Fruit fly (Drosophila melanogaster) whole organism, prepupa: Measurements from ENCODE around the gene Jon65Aiv.

Experiments
- Blimp-1 ChIP-seq: fragments of 200-800 bp; sonication (Bioruptor generic); optimal IDR thresholded peaks from 3 replicates; lab custom pipeline; 2017; ENCODE audit warnings: missing biosample characterization, missing genetic modification characterization, mild to moderate bottlenecking, moderate library complexity, missing genetic modification reagents
- CG11294 ChIP-seq: fragments of 200-800 bp; sonication (Bioruptor generic); IDR thresholded peaks from 2 replicates; pipeline ENCODE4 v1.3.6; 2022; ENCODE audit warnings: missing biosample characterization, missing genetic modification characterization
- CG11762 ChIP-seq: fragments of 200-800 bp; sonication (Bioruptor generic); optimal IDR thresholded peaks from 3 replicates; lab custom pipeline; 2016; ENCODE audit warnings: missing biosample characterization, missing genetic modification characterization; ENCODE audit not compliant: insufficient read depth
- CG11902 ChIP-seq: fragments of 200-800 bp; sonication (Bioruptor generic); optimal IDR thresholded peaks from 3 replicates; lab custom pipeline; 2016; ENCODE audit warnings: missing biosample characterization, missing genetic modification characterization
- CG15336 ChIP-seq: fragments of 200-800 bp; sonication (Bioruptor generic); IDR thresholded peaks from 2 replicates; pipeline ENCODE4 v1.3.6; 2022; ENCODE audit warnings: missing biosample characterization, missing genetic modification characterization
- CG1621 ChIP-seq: fragments of 200-800 bp; sonication (Bioruptor generic); optimal IDR thresholded peaks from 3 replicates; lab custom pipeline; 2018; ENCODE audit warnings: missing biosample characterization, mild to moderate bottlenecking, missing genetic modification characterization
- CG16779 ChIP-seq: fragments of 200-800 bp; sonication (Bioruptor generic); optimal IDR thresholded peaks from 3 replicates; lab custom pipeline; 2017; ENCODE audit warnings: missing biosample characterization, mild to moderate bottlenecking, missing genetic modification characterization
- CG31627 ChIP-seq: fragments of 200-800 bp; sonication (Bioruptor generic); optimal IDR thresholded peaks from 3 replicates; lab custom pipeline; 2016; ENCODE audit warnings: missing biosample characterization, missing genetic modification characterization
- CG32006 ChIP-seq: fragments of 200-800 bp; sonication (Bioruptor generic); optimal IDR thresholded peaks from 3 replicates; lab custom pipeline; 2017; ENCODE audit warnings: missing biosample characterization, mild to moderate bottlenecking, missing genetic modification characterization
- CG3919 ChIP-seq: fragments of 200-800 bp; sonication (Bioruptor generic); optimal IDR thresholded peaks from 3 replicates; lab custom pipeline; 2016; ENCODE audit warnings: missing biosample characterization, missing genetic modification characterization
- CG4318 ChIP-seq: fragments of 200-800 bp; sonication (Bioruptor generic); optimal IDR thresholded peaks from 3 replicates; lab custom pipeline; 2017; ENCODE audit warnings: missing biosample characterization, mild to moderate bottlenecking, missing genetic modification characterization
- CG6163 ChIP-seq: fragments of 200-800 bp; sonication (Bioruptor generic); IDR thresholded peaks from 3 replicates; pipeline ENCODE4 v1.3.6; 2022; ENCODE audit warnings: missing biosample characterization, missing genetic modification characterization
- CG6276 ChIP-seq: fragments of 200-800 bp; sonication (Bioruptor generic); optimal IDR thresholded peaks from 2 replicates; lab custom pipeline; 2017; ENCODE audit warnings: missing biosample characterization, mild to moderate bottlenecking, missing genetic modification characterization
- CG6792 ChIP-seq: fragments of 200-800 bp; sonication (Bioruptor generic); optimal IDR thresholded peaks from 3 replicates; lab custom pipeline; 2016; ENCODE audit warnings: missing biosample characterization, missing genetic modification characterization
- CG6808 ChIP-seq: fragments of 200-800 bp; sonication (Bioruptor generic); optimal IDR thresholded peaks from 3 replicates; lab custom pipeline; 2017; ENCODE audit warnings: missing biosample characterization, missing genetic modification characterization, mild to moderate bottlenecking, moderate library complexity, missing genetic modification reagents
- CG8119 ChIP-seq: fragments of 200-800 bp; sonication (Bioruptor generic); IDR thresholded peaks from 3 replicates; pipeline ENCODE4 v1.3.6; 2022; ENCODE audit warnings: missing biosample characterization, missing genetic modification characterization
- CG8319 ChIP-seq: fragments of 200-800 bp; sonication (Bioruptor generic); optimal IDR thresholded peaks from 3 replicates; lab custom pipeline; 2016; ENCODE audit warnings: missing biosample characterization, missing genetic modification characterization
- CG8632 ChIP-seq: fragments of 200-800 bp; sonication (Bioruptor generic); optimal IDR thresholded peaks from 3 replicates; lab custom pipeline; 2016; ENCODE audit warnings: missing biosample characterization, missing genetic modification characterization
- CG9139 ChIP-seq: fragments of 200-800 bp; sonication (Bioruptor generic); optimal IDR thresholded peaks from 3 replicates; lab custom pipeline; 2017; ENCODE audit warnings: missing biosample characterization, mild to moderate bottlenecking, missing genetic modification characterization
- Eip75B ChIP-seq: fragments of 200-800 bp; sonication (Bioruptor generic); optimal IDR thresholded peaks from 3 replicates; lab custom pipeline; 2016; ENCODE audit warnings: missing biosample characterization, missing genetic modification characterization
- Eip78C ChIP-seq: fragments of 200-800 bp; sonication (Bioruptor generic); peaks from one replicate; lab custom pipeline; 2016; ENCODE audit warnings: missing biosample characterization, missing genetic modification characterization
- Eip93F ChIP-seq: fragments of 200-800 bp; sonication (Bioruptor generic); optimal IDR thresholded peaks from 2 replicates; lab custom pipeline; 2016; ENCODE audit warnings: missing biosample characterization, mild to moderate bottlenecking, missing genetic modification characterization
- Ets21C ChIP-seq: fragments of 200-800 bp; sonication (Bioruptor generic); optimal IDR thresholded peaks from 3 replicates; lab custom pipeline; 2016; ENCODE audit warnings: missing biosample characterization, missing genetic modification characterization
- Ets96B ChIP-seq: fragments of 200-800 bp; optimal IDR thresholded peaks from 2 replicates; lab custom pipeline; 2019; ENCODE audit warnings: missing biosample characterization, mild to moderate bottlenecking, missing genetic modification characterization, moderate library complexity
- Gug ChIP-seq: fragments of 200-800 bp; sonication (Bioruptor generic); IDR thresholded peaks from 2 replicates; pipeline ENCODE4 v1.3.6; 2022; ENCODE audit warnings: missing biosample characterization, missing genetic modification characterization
- Hr38 ChIP-seq: sonication (Bioruptor generic); optimal IDR thresholded peaks from 2 replicates; lab custom pipeline; 2016; ENCODE audit warnings: missing biosample characterization, missing genetic modification characterization
- Hr39 ChIP-seq: fragments of 200-800 bp; sonication (Bioruptor generic); optimal IDR thresholded peaks from 2 replicates; lab custom pipeline; 2016; ENCODE audit warnings: missing biosample characterization, missing genetic modification characterization
- Hr4 ChIP-seq: fragments of 200-800 bp; sonication (Bioruptor generic); optimal IDR thresholded peaks from 3 replicates; lab custom pipeline; 2016; ENCODE audit warnings: missing biosample characterization, missing genetic modification characterization
- Lpt ChIP-seq: fragments of 200-800 bp; sonication (Bioruptor generic); optimal IDR thresholded peaks from 3 replicates; lab custom pipeline; 2016; ENCODE audit warnings: missing biosample characterization, missing genetic modification characterization
- Met ChIP-seq: fragments of 200-800 bp; sonication (Bioruptor generic); optimal IDR thresholded peaks from 3 replicates; lab custom pipeline; 2016; ENCODE audit warnings: missing biosample characterization, missing genetic modification characterization
- OdsH ChIP-seq: fragments of 200-800 bp; sonication (Bioruptor generic); optimal IDR thresholded peaks from 3 replicates; lab custom pipeline; 2016; ENCODE audit warnings: missing biosample characterization, missing genetic modification characterization
- Sox14 ChIP-seq: fragments of 200-800 bp; sonication (Bioruptor generic); optimal IDR thresholded peaks from 3 replicates; lab custom pipeline; 2016; ENCODE audit warnings: missing biosample characterization, missing genetic modification characterization
- Sox15 ChIP-seq: fragments of 200-800 bp; sonication (Bioruptor generic); optimal IDR thresholded peaks from 3 replicates; lab custom pipeline; 2016; ENCODE audit warnings: missing biosample characterization, missing genetic modification characterization
- achi ChIP-seq: fragments of 200-800 bp; sonication (Bioruptor generic); optimal IDR thresholded peaks from 3 replicates; lab custom pipeline; 2016; ENCODE audit warnings: missing biosample characterization, missing genetic modification characterization
- acj6 ChIP-seq: fragments of 200-800 bp; sonication (Bioruptor generic); optimal IDR thresholded peaks from 3 replicates; lab custom pipeline; 2016; ENCODE audit warnings: missing biosample characterization, missing genetic modification characterization
- cyc ChIP-seq: fragments of 200-800 bp; sonication (Bioruptor generic); optimal IDR thresholded peaks from 3 replicates; lab custom pipeline; 2016; ENCODE audit warnings: missing biosample characterization, missing genetic modification characterization
- dac ChIP-seq: fragments of 200-800 bp; sonication (Bioruptor generic); optimal IDR thresholded peaks from 2 replicates; lab custom pipeline; 2017; ENCODE audit warnings: missing biosample characterization, mild to moderate bottlenecking, missing genetic modification characterization
- dsx ChIP-seq: fragments of 200-800 bp; optimal IDR thresholded peaks from 3 replicates; lab custom pipeline; 2019; ENCODE audit warnings: missing biosample characterization, mild to moderate bottlenecking, missing genetic modification characterization, moderate library complexity; ENCODE audit not compliant: poor library complexity, severe bottlenecking
- eg ChIP-seq: fragments of 200-800 bp; sonication (Bioruptor generic); IDR thresholded peaks from 3 replicates; pipeline ENCODE4 v1.3.6; 2022; ENCODE audit warnings: missing biosample characterization, missing genetic modification characterization
- esn ChIP-seq: fragments of 200-800 bp; sonication (Bioruptor generic); optimal IDR thresholded peaks from 2 replicates; lab custom pipeline; 2016; ENCODE audit warnings: missing biosample characterization, mild to moderate bottlenecking, missing genetic modification characterization, moderate library complexity
- fd59A ChIP-seq: fragments of 200-800 bp; sonication (Bioruptor generic); optimal IDR thresholded peaks from 2 replicates; lab custom pipeline; 2017; ENCODE audit warnings: missing biosample characterization, mild to moderate bottlenecking, missing genetic modification characterization, missing genetic modification reagents
- fkh ChIP-seq: fragments of 200-800 bp; sonication (Bioruptor generic); optimal IDR thresholded peaks from 3 replicates; lab custom pipeline; 2017; ENCODE audit warnings: missing biosample characterization, mild to moderate bottlenecking, missing genetic modification characterization, moderate library complexity
- lz ChIP-seq: fragments of 200-800 bp; sonication (Bioruptor generic); optimal IDR thresholded peaks from 3 replicates; lab custom pipeline; 2016; ENCODE audit warnings: missing biosample characterization, missing genetic modification characterization
- salr ChIP-seq, 2 experiments: fragments of 200-800 bp; sonication (Bioruptor generic); optimal IDR thresholded peaks; 3 replicates each; lab custom pipeline; 2016 to 2018; ENCODE audit warnings: missing biosample characterization in 2 of 2, missing genetic modification characterization in 2 of 2, mild to moderate bottlenecking in 1 of 2
- ss ChIP-seq, 2 experiments: fragments of 200-800 bp; sonication (Bioruptor generic); optimal IDR thresholded peaks; 2 replicates in 1 of 2; 3 replicates in 1 of 2; lab custom pipeline; 2017 to 2018; ENCODE audit warnings: mild to moderate bottlenecking in 2 of 2, missing biosample characterization in 2 of 2, missing genetic modification characterization in 2 of 2, moderate library complexity in 1 of 2
- svp ChIP-seq: fragments of 200-800 bp; sonication (Bioruptor generic); peaks from one replicate; lab custom pipeline; 2016; ENCODE audit warnings: missing biosample characterization, missing genetic modification characterization

The Jon65Aiv gene

DNA sequence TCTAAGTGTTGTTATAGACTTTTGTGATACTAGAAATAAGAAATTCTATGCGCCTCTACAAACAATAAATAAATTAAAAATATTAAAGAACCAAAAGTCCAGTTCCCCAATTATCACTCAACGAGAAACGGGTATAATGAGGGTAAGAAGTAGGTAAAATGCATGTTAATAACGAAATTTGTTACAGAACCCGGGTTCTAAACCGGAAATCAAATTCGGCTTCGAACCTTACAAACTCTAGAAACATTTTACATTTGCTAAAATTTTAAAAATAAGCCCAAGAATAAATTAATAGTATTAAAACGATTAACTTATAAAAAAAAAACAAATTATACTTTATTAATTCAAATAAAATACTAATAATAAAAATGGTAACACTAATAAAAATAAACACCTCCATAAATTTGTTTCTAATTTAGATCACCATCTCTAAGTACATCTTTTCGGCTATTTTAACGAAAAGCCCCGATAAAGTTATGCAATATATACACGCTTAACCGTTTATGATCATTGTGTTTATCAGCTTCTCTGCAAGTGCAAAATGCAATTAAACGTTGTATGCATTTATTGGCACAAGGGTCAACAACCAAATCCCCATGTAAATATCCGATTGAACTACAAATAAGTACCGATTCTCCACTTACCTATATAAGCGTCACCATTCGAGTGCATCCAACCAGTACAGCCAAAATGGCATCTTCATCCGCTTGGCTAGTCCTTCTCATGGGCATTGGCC is 32.7 kb downstream of the Jon65Aiv start, which contains the start of gene CG6602 (continued):
- TF ChIP-seq dac (no peak), CG8319 (GFP tag; lab: Kevin White, UChicago) (peak; percentile 43), Hr38 (GFP tag; lab: Kevin White, UChicago) (no peak), Eip75B (GFP tag; lab: Kevin White, UChicago) (peak; percentile 17), CG6808 (GFP tag; lab: Kevin White, UChicago) (no peak), Eip93F (GFP tag; lab: Kevin White, UChicago) (no peak), ss (GFP tag; optimal IDR thresholded peaks at IDR 0.05; lab: Kevin White, UChicago) (no peak), CG16779 (tag; lab: Kevin White, UChicago) (no peak), CG6163 (GFP tag; lab: Robert Waterston, UW) (peak; percentile 70)
- TF ChIP-seq, all 60 proteins: peak for 27

DNA sequence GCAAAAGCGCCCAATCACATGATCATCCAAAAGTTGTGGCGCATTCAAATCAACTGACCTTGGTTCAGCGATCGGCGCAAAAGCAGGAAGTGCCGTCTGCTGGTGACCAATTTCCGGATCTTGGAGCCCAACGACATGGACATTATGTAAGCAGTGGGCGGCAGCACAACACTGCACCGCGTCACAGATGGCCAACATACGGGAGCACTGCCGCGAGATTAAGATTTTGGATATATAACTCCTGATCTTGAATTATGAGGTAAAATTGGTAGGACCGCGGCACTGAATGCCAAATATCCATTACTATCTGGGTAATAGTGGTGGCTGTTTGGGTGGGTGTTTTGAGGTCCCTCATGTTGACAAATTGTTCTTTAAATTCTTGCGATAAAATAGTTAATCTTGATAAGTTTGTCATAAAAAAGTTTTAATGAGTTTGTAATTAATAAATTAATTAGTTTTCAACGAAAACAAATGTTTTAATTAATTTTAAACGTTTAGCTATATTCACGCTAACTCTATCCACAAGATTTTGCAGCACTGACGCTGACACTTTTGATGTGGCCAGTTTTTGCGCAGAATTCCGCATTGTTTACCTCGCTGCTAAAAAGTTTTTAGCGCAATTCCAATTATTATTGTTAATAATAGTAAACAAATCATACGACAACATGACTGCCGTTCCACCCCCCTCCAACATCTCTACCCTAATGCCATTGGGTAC is 36.2 kb downstream of the Jon65Aiv start, which contains the start of the genes CG13295 and CG6610:
TSS of gene CG13295 (minus strand) at position 271 of the 718 bp plus-strand sequence.
TSS of gene CG6610 (plus strand) at position 562 of the 718 bp plus-strand sequence.
- TF ChIP-seq Eip78C (GFP tag; lab: Kevin White, UChicago) (peak; percentile 88), Eip75B (GFP tag; lab: Kevin White, UChicago) (peak; percentile 47), CG8119 (GFP tag; lab: Robert Waterston, UW) (no peak), CG11762 (GFP tag; lab: Kevin White, UChicago) (no peak), CG6792 (peak; percentile 6), CG11294 (GFP tag; lab: Robert Waterston, UW) (no peak), fkh (GFP tag; lab: Kevin White, UChicago) (peak; percentile 84), Hr39 (GFP tag; lab: Kevin White, UChicago) (peak; percentile 60), cyc (GFP tag; lab: Kevin White, UChicago) (peak; percentile 46), dac (no peak), CG15336 (peak; percentile 35; the same call in 1 of the 2 replicates), salr (GFP tag; optimal IDR thresholded peaks at IDR 0.05; lab: Kevin White, UChicago) (peak in 1 of 2 experiments; percentile 3), CG6808 (GFP tag; lab: Kevin White, UChicago) (peak; percentile 23), lz (GFP tag; lab: Kevin White, UChicago) (peak; percentile 53), Blimp-1 (no peak), CG11902 (GFP tag; lab: Kevin White, UChicago) (no peak), CG31627 (GFP tag; lab: Kevin White, UChicago) (peak; percentile 69), Eip93F (GFP tag; lab: Kevin White, UChicago) (no peak), CG32006 (GFP tag; lab: Kevin White, UChicago) (peak; percentile 58), Met (GFP tag; lab: Kevin White, UChicago) (peak; percentile 47), acj6 (GFP tag; lab: Kevin White, UChicago) (peak; percentile 26), CG16779 (tag; lab: Kevin White, UChicago) (no peak), dsx (GFP tag; lab: Kevin White, UChicago) (no peak), Ets96B (tag; lab: Kevin White, UChicago) (peak; percentile 45), OdsH (GFP tag; lab: Kevin White, UChicago) (no peak), Hr4 (GFP tag; lab: Kevin White, UChicago) (peak; percentile 52), CG1621 (tag; lab: Kevin White, UChicago) (no peak), CG4318 (GFP tag; lab: Kevin White, UChicago) (no peak), CG9139 (GFP tag; lab: Kevin White, UChicago) (peak; percentile 15), CG6276 (GFP tag; lab: Kevin White, UChicago) (no peak), svp (no peak), CG3919 (GFP tag; lab: Kevin White, UChicago) (no peak), fd59A (GFP tag; lab: Kevin White, UChicago) (peak; percentile 22), Gug (GFP tag; lab: Robert Waterston, UW) (no peak), Sox14 (GFP tag; lab: Kevin White, UChicago) (peak; percentile 77), Ets21C (GFP tag; lab: Kevin White, UChicago) (peak; percentile 59), CG8319 (GFP tag; lab: Kevin White, UChicago) (no peak), esn (GFP tag; lab: Kevin White, UChicago) (peak; percentile 60), Sox15 (peak; percentile 7), CG8632 (GFP tag; lab: Kevin White, UChicago) (no peak), achi (GFP tag; lab: Kevin White, UChicago) (peak; percentile 44), eg (GFP tag; lab: Robert Waterston, UW) (peak; percentile 45; the same call in 2 of the 3 replicates), Lpt (no peak), CG6163 (GFP tag; lab: Robert Waterston, UW) (peak; percentile 36; the same call in 1 of the 3 replicates)
